Worm (Caenorhabditis elegans) whole organism, late embryonic: Measurements from ENCODE around the gene mrp-7.
A peak's percentile ranks its signal among the peaks of the same experiment; 100 is the strongest.

Experiments
- C08G9.2 ChIP-seq: sonication (generic microtip); optimal IDR thresholded peaks from 2 replicates; lab custom pipeline; 2016; ENCODE audit warnings: mild to moderate bottlenecking, missing genetic modification characterization, moderate library complexity, missing compliant biosample characterization
- C38D4.7 ChIP-seq: fragments of 200-800 bp; sonication (Bioruptor generic); optimal IDR thresholded peaks from 2 replicates; lab custom pipeline; 2018; ENCODE audit warnings: mild to moderate bottlenecking, missing genetic modification characterization, moderate library complexity, missing compliant biosample characterization
- K02D7.2 ChIP-seq: sonication (generic microtip); optimal IDR thresholded peaks from 2 replicates; lab custom pipeline; 2017; ENCODE audit warnings: mild to moderate bottlenecking, missing genetic modification characterization, missing compliant biosample characterization
- K09A11.1 ChIP-seq: sonication (generic microtip); optimal IDR thresholded peaks from 2 replicates; lab custom pipeline; 2017; ENCODE audit warnings: antibody characterized with exemption, mild to moderate bottlenecking, missing genetic modification characterization, missing compliant biosample characterization; ENCODE audit not compliant: insufficient read depth
- Y22D7AL.16 ChIP-seq: sonication (generic microtip); optimal IDR thresholded peaks from 2 replicates; lab custom pipeline; 2016; ENCODE audit warnings: missing genetic modification characterization, missing compliant biosample characterization
- ceh-14 ChIP-seq: sonication (generic microtip); optimal IDR thresholded peaks from 2 replicates; lab custom pipeline; 2016; ENCODE audit warnings: missing genotype, missing genetic modification characterization, missing compliant biosample characterization
- ceh-2 ChIP-seq: sonication (generic microtip); optimal IDR thresholded peaks from 2 replicates; lab custom pipeline; 2016; ENCODE audit warnings: missing genotype, missing genetic modification characterization, missing compliant biosample characterization
- ceh-34 ChIP-seq: sonication (generic microtip); optimal IDR thresholded peaks from 2 replicates; lab custom pipeline; 2016; ENCODE audit warnings: mild to moderate bottlenecking, missing genetic modification characterization, missing compliant biosample characterization
- ceh-48 ChIP-seq: sonication (generic microtip); optimal IDR thresholded peaks from 2 replicates; lab custom pipeline; 2016; ENCODE audit warnings: missing genetic modification characterization, inconsistent platforms, missing compliant biosample characterization
- ceh-6 ChIP-seq: fragments of 200-800 bp; sonication (Bioruptor generic); optimal IDR thresholded peaks from 2 replicates; lab custom pipeline; 2018; ENCODE audit warnings: mild to moderate bottlenecking, missing genetic modification characterization, missing compliant biosample characterization
- dve-1 ChIP-seq: sonication (generic microtip); optimal IDR thresholded peaks from 2 replicates; lab custom pipeline; 2017; ENCODE audit warnings: antibody characterized with exemption, mild to moderate bottlenecking, missing genetic modification characterization, missing compliant biosample characterization
- elt-4 ChIP-seq: sonication (generic microtip); optimal IDR thresholded peaks from 2 replicates; lab custom pipeline; 2016; ENCODE audit warnings: missing genetic modification characterization, missing compliant biosample characterization
- fkh-6 ChIP-seq: sonication (generic microtip); optimal IDR thresholded peaks from 2 replicates; lab custom pipeline; 2016; ENCODE audit warnings: missing genetic modification characterization, missing compliant biosample characterization
- gmeb-2 ChIP-seq: sonication (generic microtip); optimal IDR thresholded peaks from 2 replicates; lab custom pipeline; 2016; ENCODE audit warnings: missing genetic modification characterization, inconsistent platforms, missing compliant biosample characterization
- hlh-13 ChIP-seq: fragments of 200-800 bp; sonication (Bioruptor generic); optimal IDR thresholded peaks from 2 replicates; lab custom pipeline; 2018; ENCODE audit warnings: mild to moderate bottlenecking, missing genetic modification characterization, missing compliant biosample characterization
- hlh-30 ChIP-seq: sonication (generic microtip); optimal IDR thresholded peaks from 2 replicates; lab custom pipeline; 2017; ENCODE audit warnings: antibody characterized with exemption, missing genetic modification characterization, missing compliant biosample characterization; ENCODE audit not compliant: insufficient read depth
- hlh-6 ChIP-seq: sonication (generic microtip); optimal IDR thresholded peaks from 2 replicates; lab custom pipeline; 2016; ENCODE audit warnings: missing genotype, missing genetic modification characterization, missing compliant biosample characterization
- hlh-8 ChIP-seq: sonication (generic microtip); optimal IDR thresholded peaks from 2 replicates; lab custom pipeline; 2016; ENCODE audit warnings: missing genotype, missing genetic modification characterization, missing compliant biosample characterization
- lin-11 ChIP-seq: fragments of 200-800 bp; sonication (Bioruptor generic); optimal IDR thresholded peaks from 2 replicates; lab custom pipeline; 2018; ENCODE audit warnings: mild to moderate bottlenecking, missing genetic modification characterization, missing compliant biosample characterization
- madf-2 ChIP-seq: sonication (generic microtip); optimal IDR thresholded peaks from 2 replicates; lab custom pipeline; 2017; ENCODE audit warnings: missing genetic modification characterization, missing compliant biosample characterization
- npax-4 ChIP-seq: sonication (generic microtip); optimal IDR thresholded peaks from 2 replicates; lab custom pipeline; 2016; ENCODE audit warnings: missing genetic modification characterization, missing compliant biosample characterization
- pag-3 ChIP-seq: sonication (generic microtip); optimal IDR thresholded peaks from 2 replicates; lab custom pipeline; 2016; ENCODE audit warnings: missing compliant biosample characterization, missing genetic modification characterization, borderline replicate concordance
- pha-4 ChIP-seq: fragments of 150-350 bp; optimal IDR thresholded peaks from 2 replicates; lab custom pipeline; 2018; ENCODE audit warnings: missing biosample characterization, missing genetic modification reagents, missing genetic modification characterization
- pqm-1 ChIP-seq: sonication (generic microtip); optimal IDR thresholded peaks from 2 replicates; lab custom pipeline; 2016; ENCODE audit warnings: missing genetic modification characterization, missing compliant biosample characterization
- pros-1 ChIP-seq: fragments of 150-350 bp; optimal IDR thresholded peaks from 2 replicates; lab custom pipeline; 2014; ENCODE audit warnings: missing biosample characterization, missing genetic modification reagents, missing genetic modification characterization
- ref-2 ChIP-seq: sonication (generic microtip); optimal IDR thresholded peaks from 2 replicates; lab custom pipeline; 2016; ENCODE audit warnings: missing genetic modification characterization, missing compliant biosample characterization
- rnt-1 ChIP-seq: sonication (generic microtip); optimal IDR thresholded peaks from 2 replicates; lab custom pipeline; 2016; ENCODE audit warnings: missing genetic modification characterization, missing compliant biosample characterization
- syd-9 ChIP-seq: sonication (generic microtip); optimal IDR thresholded peaks from 2 replicates; lab custom pipeline; 2016; ENCODE audit warnings: mild to moderate bottlenecking, missing genetic modification characterization, moderate library complexity, missing compliant biosample characterization
- tbx-7 ChIP-seq: sonication (generic microtip); optimal IDR thresholded peaks from 2 replicates; lab custom pipeline; 2016; ENCODE audit warnings: missing genotype, missing genetic modification characterization, missing compliant biosample characterization
- ttx-3 ChIP-seq: sonication (generic microtip); optimal IDR thresholded peaks from 2 replicates; lab custom pipeline; 2016; ENCODE audit warnings: missing genetic modification reagents, missing genetic modification characterization, missing compliant biosample characterization
- unc-42 ChIP-seq: sonication (generic microtip); optimal IDR thresholded peaks from 2 replicates; lab custom pipeline; 2016; ENCODE audit warnings: missing genotype, missing genetic modification characterization, missing compliant biosample characterization
- unc-55 ChIP-seq: sonication (generic microtip); optimal IDR thresholded peaks from 2 replicates; lab custom pipeline; 2017; ENCODE audit warnings: missing biosample characterization, missing genetic modification reagents, missing genetic modification characterization
- zip-5 ChIP-seq: sonication (generic microtip); optimal IDR thresholded peaks from 2 replicates; lab custom pipeline; 2016; ENCODE audit warnings: missing genetic modification characterization, missing compliant biosample characterization
- ztf-16 ChIP-seq: sonication (generic microtip); optimal IDR thresholded peaks from 2 replicates; lab custom pipeline; 2017; ENCODE audit warnings: missing genetic modification characterization, missing compliant biosample characterization

The mrp-7 gene

DNA sequence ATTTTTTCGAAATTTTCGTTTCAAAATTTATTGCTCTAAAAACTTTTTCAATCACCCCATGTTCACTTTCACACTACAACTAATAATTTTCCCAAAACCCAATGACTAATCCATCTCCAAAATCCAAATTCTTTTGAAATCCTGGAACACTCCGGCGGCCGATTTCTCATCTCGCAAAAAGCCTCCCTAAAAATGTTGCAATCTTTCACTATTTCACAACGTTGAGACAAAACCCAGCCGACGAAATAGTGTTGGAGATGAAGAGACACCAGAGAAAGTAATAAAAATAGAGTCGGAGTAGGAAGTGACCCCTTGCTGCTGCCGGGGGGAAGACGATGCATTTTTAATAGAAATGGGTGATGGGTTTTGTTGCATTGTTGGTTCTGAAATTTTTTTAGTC, 49.9 kb downstream of the mrp-7 start:
- TF ChIP-seq ttx-3 (tag; lab: Kevin White, UChicago) (no peak), ceh-14 (tag; lab: Kevin White, UChicago) (no peak), npax-4 (no peak), ref-2 (no peak), Y22D7AL.16 (tag; lab: Kevin White, UChicago) (no peak), pag-3 (tag; lab: Kevin White, UChicago) (no peak), K09A11.1 (tag; lab: Kevin White, UChicago) (no peak), fkh-6 (tag; lab: Kevin White, UChicago) (no peak), zip-5 (tag; lab: Kevin White, UChicago) (no peak), ceh-34 (tag; lab: Kevin White, UChicago) (no peak), tbx-7 (tag; lab: Kevin White, UChicago) (no peak)
- TF ChIP-seq, all 69 proteins: peak for 0

- TF ChIP-seq ceh-2 (tag; lab: Kevin White, UChicago) (no peak), C38D4.7 (GFP tag; lab: Kevin White, UChicago) (no peak), lin-11 (tag; lab: Kevin White, UChicago) (no peak), elt-4 (tag; lab: Kevin White, UChicago) (no peak), ceh-48 (tag; lab: Kevin White, UChicago) (no peak), ztf-16 (no peak)
Observed at ce11 chrV:19727990-19728389, 53.3 kb downstream of the mrp-7 start.

DNA sequence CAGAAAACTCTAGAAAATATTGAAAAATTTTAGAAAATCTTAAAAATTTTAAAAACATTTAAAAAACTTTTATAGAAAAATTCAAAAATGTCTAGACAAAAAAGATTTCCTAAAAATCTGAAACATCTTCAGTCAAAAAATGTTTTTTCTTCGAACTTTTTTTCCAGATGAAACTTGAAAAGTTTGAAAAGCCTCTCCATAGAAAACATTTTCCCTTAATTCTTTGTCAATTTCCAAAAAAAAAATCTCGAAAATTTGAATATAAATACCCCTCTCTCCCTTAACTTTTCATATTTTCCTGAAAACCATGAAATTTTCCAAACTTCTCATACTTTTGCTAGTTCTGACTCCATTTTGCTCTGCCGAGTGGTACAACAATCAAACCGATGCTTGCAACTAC, 54.1 kb downstream of the mrp-7 start, which contains the start of gene Y116F11A.3:
Y116F11A.3 (plus strand) TSS at position 301 of the 400 bp plus-strand sequence.
- TF ChIP-seq lin-11 (tag; lab: Kevin White, UChicago) (no peak), rnt-1 (tag; lab: Kevin White, UChicago) (no peak), pha-4 (tag; lab: Kevin White, UChicago) (no peak)

DNA sequence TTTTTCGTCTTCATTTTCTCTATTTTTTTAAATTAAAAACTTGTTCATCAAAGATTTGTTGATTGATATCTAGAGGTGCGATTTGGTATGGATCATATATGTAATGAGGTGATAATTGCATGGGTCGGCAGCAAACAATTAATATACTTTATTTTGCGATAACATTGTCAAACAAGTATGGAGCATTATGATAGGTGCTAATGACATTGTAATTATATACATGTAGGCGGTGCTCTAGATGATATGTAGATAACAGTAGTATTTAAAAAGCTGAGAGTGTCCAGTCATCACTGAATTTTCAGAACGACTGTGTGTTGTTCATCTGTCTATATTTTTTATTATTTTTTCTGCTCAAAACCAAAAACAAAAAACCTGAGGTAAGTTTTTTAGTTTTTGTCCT, 55.6 kb downstream of the mrp-7 start, which contains the start of gene Y116F11A.1:
Y116F11A.1 (plus strand) TSS at position 301 of the 400 bp plus-strand sequence.
- TF ChIP-seq unc-55 (GFP tag; lab: Kevin White, UChicago), result no peak
- TF ChIP-seq K02D7.2 (tag; lab: Kevin White, UChicago), result no peak
- no peak for TF ChIP-seq syd-9 (tag; lab: Kevin White, UChicago)
- TF ChIP-seq ref-2, result no peak
- no peak for TF ChIP-seq ceh-34 (tag; lab: Kevin White, UChicago)
- TF ChIP-seq pha-4 (tag; lab: Kevin White, UChicago), result no peak
- no peak for TF ChIP-seq lin-11 (tag; lab: Kevin White, UChicago)
- no peak for TF ChIP-seq C08G9.2
- TF ChIP-seq ceh-48 (tag; lab: Kevin White, UChicago), result no peak
- TF ChIP-seq pqm-1 (tag; lab: Kevin White, UChicago), result no peak
- no peak for TF ChIP-seq Y22D7AL.16 (tag; lab: Kevin White, UChicago)
- TF ChIP-seq hlh-30 (tag; lab: Kevin White, UChicago), result no peak
- TF ChIP-seq ztf-16, result no peak
- TF ChIP-seq gmeb-2 (tag; lab: Kevin White, UChicago), result no peak
- no peak for TF ChIP-seq dve-1 (tag; lab: Kevin White, UChicago)

- TF ChIP-seq npax-4 (no peak), hlh-8 (tag; lab: Kevin White, UChicago) (no peak), pag-3 (tag; lab: Kevin White, UChicago) (peak; percentile 40)
- TF ChIP-seq, all 69 proteins: peak for 1
Observed at ce11 chrV:19733728-19734127, 59.1 kb downstream of the mrp-7 start.

DNA sequence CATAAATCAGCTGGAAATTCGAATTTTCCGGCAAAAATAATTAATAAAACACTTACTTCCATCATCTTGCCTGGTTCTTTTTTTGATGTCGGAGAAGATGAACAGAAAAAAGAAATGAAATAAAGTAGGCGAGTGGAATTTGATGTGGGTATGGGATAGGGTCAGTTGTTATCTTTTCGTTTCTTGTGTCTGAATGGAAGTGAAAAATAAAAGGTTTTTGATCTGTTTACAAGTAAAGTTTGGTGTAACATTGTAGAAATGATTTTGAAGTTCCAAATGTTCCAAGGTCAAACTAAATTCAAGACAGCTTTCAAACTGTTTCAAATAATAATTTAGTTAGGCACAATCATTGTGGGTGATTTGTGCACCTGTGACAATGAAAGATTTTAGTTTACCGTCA, 62.8 kb downstream of the mrp-7 start, which contains the start of gene W04E12.7:
W04E12.7 (minus strand) TSS at position 101 of the 400 bp plus-strand sequence.
- no peak for TF ChIP-seq rnt-1 (tag; lab: Kevin White, UChicago)
- no peak for TF ChIP-seq pqm-1 (tag; lab: Kevin White, UChicago)
- TF ChIP-seq pros-1 (tag; lab: Kevin White, UChicago), result no peak
- no peak for TF ChIP-seq ceh-34 (tag; lab: Kevin White, UChicago)
- TF ChIP-seq hlh-13 (GFP tag; lab: Kevin White, UChicago), result no peak
- no peak for TF ChIP-seq madf-2 (tag; lab: Kevin White, UChicago)
- no peak for TF ChIP-seq K09A11.1 (tag; lab: Kevin White, UChicago)
- TF ChIP-seq unc-42 (tag; lab: Kevin White, UChicago), result no peak
- TF ChIP-seq ceh-6 (GFP tag; lab: Kevin White, UChicago), result no peak
- TF ChIP-seq hlh-6 (tag; lab: Kevin White, UChicago), result no peak
- TF ChIP-seq, all 69 proteins: peak for 0
